Fruit fly (Drosophila melanogaster): ENCODE data around the gene CG13670.

The CG13670 gene

DNA sequence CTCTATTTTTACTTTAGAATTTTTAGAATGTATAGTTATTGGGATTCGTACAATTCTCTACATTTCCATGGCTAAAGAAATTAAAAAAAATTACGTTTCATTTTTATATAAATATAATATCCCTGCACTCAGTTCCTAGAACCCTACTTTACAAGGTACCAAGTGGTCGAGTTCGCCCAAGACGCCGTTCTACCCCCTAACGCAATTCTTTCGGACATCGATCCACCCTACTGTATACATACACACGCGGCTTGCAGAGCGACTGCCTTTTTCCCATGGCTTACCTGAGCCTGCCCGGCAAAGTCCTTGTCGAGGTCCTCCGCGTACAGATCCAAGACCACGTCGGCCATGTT lies 5.8 kb upstream of the CG13670 start:
- peak; percentile 5 for TF ChIP-seq noc (tag; optimal IDR thresholded peaks at IDR 0.05)

dm6 chr3L:8315141-8315816 lies 5.3 kb upstream of the CG13670 start, which contains the start of gene Cpsf6:
Cpsf6 (minus strand) TSS chr3L:8315502.
- no peak for TF ChIP-seq noc (tag; optimal IDR thresholded peaks at IDR 0.05)

DNA sequence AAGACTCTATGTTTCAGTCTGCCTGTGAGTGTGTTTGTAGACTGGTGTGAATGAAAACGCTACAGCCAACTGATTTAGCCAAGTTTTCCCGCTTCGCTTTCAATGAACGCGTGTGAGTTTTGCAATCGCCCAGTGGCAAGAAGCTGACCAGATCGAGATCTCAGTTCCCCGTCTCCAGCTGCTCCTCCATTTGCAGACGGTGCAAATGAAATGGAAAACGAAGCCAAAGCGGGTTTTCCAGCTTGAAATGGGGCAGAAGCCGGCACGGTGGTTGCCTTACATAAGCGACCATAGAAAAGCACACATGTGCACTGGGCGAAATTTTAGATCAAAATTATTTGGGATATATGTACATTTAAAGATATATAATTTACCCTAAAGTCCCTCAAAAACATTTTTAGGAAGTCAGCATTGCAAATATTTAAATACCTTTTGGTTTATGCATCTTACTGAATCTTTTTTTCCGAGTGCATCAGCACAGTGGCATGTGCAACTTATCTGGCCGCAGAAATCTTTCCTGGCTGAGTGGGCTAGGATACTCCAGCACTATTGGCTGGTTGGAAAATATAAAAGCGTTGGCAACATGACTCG lies 1.6 kb upstream of the CG13670 start, which contains the start of gene CG43059:
TSS of gene CG43059 (minus strand) at position 51 of the 591 bp plus-strand sequence.
- TF ChIP-seq noc (tag; optimal IDR thresholded peaks at IDR 0.05), result no peak

DNA sequence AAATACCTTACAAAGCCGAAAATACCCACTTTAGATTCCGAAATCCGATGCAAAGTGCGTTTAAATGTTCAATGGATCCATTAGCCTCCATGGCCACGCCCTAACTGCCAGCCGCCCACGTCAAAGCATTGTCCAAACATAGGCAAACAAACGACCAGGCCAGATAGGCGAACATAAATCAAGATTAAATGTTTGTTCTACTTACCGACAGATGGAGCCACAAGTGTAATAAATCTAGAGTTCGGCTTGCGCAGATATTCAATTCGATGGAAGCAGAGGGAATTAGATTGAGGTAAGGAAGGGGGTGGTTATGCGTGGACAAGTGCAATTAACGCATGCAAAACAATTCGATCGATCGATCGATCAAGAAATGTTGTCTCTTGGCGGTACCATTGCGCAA lies 3.3 kb downstream of the CG13670 start:
- no peak for TF ChIP-seq noc (tag; optimal IDR thresholded peaks at IDR 0.05)

- TF ChIP-seq noc (tag; optimal IDR thresholded peaks at IDR 0.05), result no peak
Measured at dm6 chr3L:8325559-8325958, 5.0 kb downstream of the CG13670 start, which contains the start of gene CG34461. CG34461 (plus strand) TSS chr3L:8325859.

DNA sequence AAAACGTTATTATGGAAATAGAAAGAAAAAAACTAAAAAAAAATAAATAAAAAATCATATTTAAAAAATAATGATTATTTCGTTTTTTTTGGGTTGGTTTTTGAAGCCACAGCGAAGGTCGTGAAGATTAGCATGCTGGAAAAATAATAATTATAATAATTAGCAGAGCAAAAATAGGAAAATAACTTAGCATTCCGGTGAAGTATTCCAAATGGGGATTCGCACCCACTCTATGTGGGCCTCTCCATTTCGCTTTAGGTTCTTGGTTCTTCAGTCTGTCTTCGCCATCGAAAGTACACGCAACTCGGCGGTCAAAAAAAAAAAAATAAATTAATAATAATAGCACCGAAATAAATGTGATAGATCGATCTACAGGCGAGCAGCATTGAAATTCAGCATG lies 7.7 kb downstream of the CG13670 start, which contains the start of gene CG34462:
TSS of gene CG34462 (plus strand) at position 301 of the 400 bp plus-strand sequence.
- TF ChIP-seq noc (tag; optimal IDR thresholded peaks at IDR 0.05), result no peak

DNA sequence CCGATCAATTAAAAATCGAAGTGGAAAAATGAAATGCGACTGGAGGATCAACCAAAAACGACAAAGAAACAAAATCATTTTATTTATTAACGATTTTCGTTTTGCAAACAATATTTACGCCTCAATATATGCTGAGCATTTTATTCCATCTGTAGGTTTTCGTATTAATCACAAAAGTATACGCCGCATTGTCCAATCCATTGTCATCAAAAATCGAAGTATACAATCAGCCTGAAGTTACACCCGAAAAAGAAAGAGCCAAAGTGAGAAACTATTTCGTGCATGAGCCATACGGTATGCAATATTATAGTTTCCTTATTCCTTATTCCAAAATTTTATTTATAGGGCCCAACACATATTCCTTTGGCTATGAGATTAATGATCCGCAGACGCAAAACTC lies 8.4 kb downstream of the CG13670 start:
- no peak for TF ChIP-seq noc (tag; optimal IDR thresholded peaks at IDR 0.05)

DNA sequence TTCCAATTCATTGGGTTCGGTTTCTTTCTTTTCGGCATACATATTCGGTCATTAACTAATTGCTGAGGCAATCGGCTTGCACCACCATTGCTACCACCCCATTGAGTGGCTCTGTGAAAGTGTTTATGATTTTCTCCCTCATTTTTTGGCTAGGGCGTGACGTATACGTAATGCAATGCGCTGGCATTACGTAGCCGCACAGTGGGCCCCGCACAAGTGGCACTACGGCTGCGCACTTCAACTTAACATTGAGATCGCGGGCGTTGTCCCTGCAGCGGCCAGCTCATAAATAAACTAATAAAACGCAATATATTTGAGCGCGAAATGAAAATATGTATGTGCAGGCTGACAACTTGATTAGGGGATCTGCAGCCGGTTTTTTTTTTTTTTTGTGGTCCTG lies 10.9 kb downstream of the CG13670 start:
- no peak for TF ChIP-seq noc (tag; optimal IDR thresholded peaks at IDR 0.05)

- no peak for TF ChIP-seq noc (tag; optimal IDR thresholded peaks at IDR 0.05)
Measured at dm6 chr3L:8333574-8333973, 13.0 kb downstream of the CG13670 start.

- TF ChIP-seq noc (tag; optimal IDR thresholded peaks at IDR 0.05), result no peak
Measured at dm6 chr3L:8334338-8334737, 13.8 kb downstream of the CG13670 start.

- no peak for TF ChIP-seq noc (tag; optimal IDR thresholded peaks at IDR 0.05)
Measured at dm6 chr3L:8336372-8336771, 15.8 kb downstream of the CG13670 start, which contains the start of gene Cpr66Cb. Cpr66Cb (plus strand) TSS chr3L:8336672.

- TF ChIP-seq noc (tag; optimal IDR thresholded peaks at IDR 0.05), result no peak
Measured at dm6 chr3L:8338921-8339320, 18.4 kb downstream of the CG13670 start, which contains the start of gene Pex2. Pex2 (plus strand) TSS chr3L:8339051.

dm6 chr3L:8340264-8341095 lies 19.9 kb downstream of the CG13670 start, which contains the start of the genes Prim1 and CG7083:
Prim1 (plus strand) TSS chr3L:8340314.
CG7083 (plus strand) TSS chr3L:8340785.
- peak; percentile 18 for TF ChIP-seq noc (tag; optimal IDR thresholded peaks at IDR 0.05)

dm6 chr3L:8345182-8345581 lies 24.6 kb downstream of the CG13670 start:
- TF ChIP-seq noc (tag; optimal IDR thresholded peaks at IDR 0.05), result no peak

DNA sequence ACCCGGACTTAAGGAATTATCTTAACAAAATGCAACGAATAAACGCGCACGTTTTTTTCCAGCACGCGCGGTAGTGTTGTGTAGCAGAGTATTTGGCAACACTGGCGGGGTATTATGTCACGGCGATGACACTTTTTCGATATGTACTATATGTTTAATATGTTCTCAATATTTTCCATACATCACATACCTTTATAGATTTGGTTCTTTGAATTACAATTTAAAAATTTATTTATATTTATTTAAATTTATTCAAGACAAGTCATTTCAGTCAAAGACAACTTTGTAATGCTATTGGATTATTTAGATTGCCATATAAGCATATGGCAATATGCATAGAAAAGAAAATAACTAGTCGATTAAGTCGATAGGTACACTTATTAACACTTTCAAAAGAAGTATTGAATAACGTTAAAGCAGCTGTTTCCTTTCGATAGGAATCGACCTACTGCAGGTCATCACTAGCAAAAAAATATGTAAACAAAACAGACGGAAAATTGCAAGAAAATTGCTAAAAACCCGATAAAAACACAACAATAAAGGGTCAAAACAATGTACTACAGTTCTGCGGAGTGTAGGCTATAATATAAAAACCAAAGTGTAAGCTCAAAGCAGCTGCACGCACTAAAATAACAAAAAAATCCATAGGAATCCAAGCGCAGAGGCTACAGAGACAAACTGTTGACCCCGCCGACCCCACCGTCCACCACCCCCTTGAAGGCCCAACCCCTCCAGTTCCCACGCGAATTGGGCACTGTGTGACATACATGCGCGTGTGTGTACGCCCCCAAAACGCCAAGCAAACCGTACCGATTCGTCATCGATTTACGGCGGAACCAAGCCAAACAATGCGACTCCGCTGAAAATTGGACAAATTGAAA lies 25.8 kb downstream of the CG13670 start, which contains the start of the genes CG7182 and GAPcenA:
TSS of gene CG7182 (minus strand) at position 283 of the 881 bp plus-strand sequence.
TSS of gene GAPcenA (plus strand) at position 462 of the 881 bp plus-strand sequence.
- peak; percentile 81 for TF ChIP-seq noc (tag; optimal IDR thresholded peaks at IDR 0.05)

All from whole organism, larva.